Worm (Caenorhabditis elegans) whole organism, L2 larva: ENCODE results near the gene mfsd-12.

Experiments
- ama-1 ChIP-seq: fragments of 150-350 bp; optimal IDR thresholded peaks from 2 replicates; lab custom pipeline; 2018; ENCODE audit warnings: inconsistent platforms
- lsy-2 ChIP-seq, 2 experiments: fragments of 150-350 bp in 1 of 2; sonication (generic microtip) in 1 of 2; optimal IDR thresholded peaks; 2 replicates each; lab custom pipeline; 2014 to 2017; ENCODE audit warnings: missing biosample characterization in 2 of 2, missing genetic modification characterization in 2 of 2
- mbf-1 ChIP-seq: sonication (generic microtip); optimal IDR thresholded peaks from 2 replicates; lab custom pipeline; 2017; ENCODE audit warnings: missing biosample characterization, missing genetic modification characterization
- nhr-21 ChIP-seq: fragments of 150-350 bp; optimal IDR thresholded peaks from 2 replicates; lab custom pipeline; 2014; ENCODE audit warnings: missing biosample characterization, missing genetic modification characterization
- snpc-4 ChIP-seq: fragments of 150-350 bp; optimal IDR thresholded peaks from 2 replicates; lab custom pipeline; 2014; ENCODE audit warnings: missing biosample characterization, missing genetic modification characterization

- TF ChIP-seq snpc-4 (tag; lab: Kevin White, UChicago): no peak
- TF ChIP-seq ama-1: no peak
- no peak for TF ChIP-seq nhr-21 (tag; lab: Kevin White, UChicago)
- no peak for TF ChIP-seq mbf-1 (tag; lab: Kevin White, UChicago)
- no peak for TF ChIP-seq lsy-2 (tag; optimal IDR thresholded peaks at IDR 0.05; lab: Kevin White, UChicago)
These were observed 14.7 kb downstream of the mfsd-12 start, which contains the start of gene K02G10.15 for ce11 chrX:4682616-4683015.
